Worm (Caenorhabditis elegans) whole organism, mixed stage, embryonic: ENCODE results near the gene T01H3.2.

Source experiments
- M03D4.4 ChIP-seq: sonication (generic microtip); optimal IDR thresholded peaks from 2 replicates; lab custom pipeline; 2017; ENCODE audit warnings: mild to moderate bottlenecking, missing genetic modification characterization, missing compliant biosample characterization
- bed-3 ChIP-seq: fragments of 200-800 bp; sonication (Bioruptor generic); optimal IDR thresholded peaks from 3 replicates; lab custom pipeline; 2018; ENCODE audit warnings: mild to moderate bottlenecking, missing genetic modification characterization, moderate library complexity, missing compliant biosample characterization
- blmp-1 ChIP-seq: fragments of 150-350 bp; optimal IDR thresholded peaks from 2 replicates; lab custom pipeline; 2014; ENCODE audit warnings: missing biosample characterization, missing genetic modification characterization
- ceh-39 ChIP-seq: fragments of 150-350 bp; optimal IDR thresholded peaks from 2 replicates; lab custom pipeline; 2014; ENCODE audit warnings: missing biosample characterization, missing genetic modification characterization
- ceh-43 ChIP-seq: fragments of 200-800 bp; sonication (Bioruptor generic); optimal IDR thresholded peaks from 2 replicates; lab custom pipeline; 2018; ENCODE audit warnings: mild to moderate bottlenecking, missing genetic modification characterization, moderate library complexity, missing compliant biosample characterization
- ceh-83 ChIP-seq: fragments of 200-800 bp; sonication (Bioruptor generic); optimal IDR thresholded peaks from 2 replicates; lab custom pipeline; 2018; ENCODE audit warnings: mild to moderate bottlenecking, missing genetic modification characterization, missing compliant biosample characterization
- ces-1 ChIP-seq: fragments of 150-350 bp; optimal IDR thresholded peaks from 2 replicates; lab custom pipeline; 2014; ENCODE audit warnings: missing biosample characterization, missing genetic modification reagents, missing genetic modification characterization
- drap-1 ChIP-seq: fragments of 200-800 bp; sonication (Bioruptor generic); optimal IDR thresholded peaks from 3 replicates; lab custom pipeline; 2018; ENCODE audit warnings: mild to moderate bottlenecking, missing genetic modification characterization, missing compliant biosample characterization
- elt-1 ChIP-seq: sonication (generic microtip); optimal IDR thresholded peaks from 2 replicates; lab custom pipeline; 2017; ENCODE audit warnings: missing genetic modification characterization, mild to moderate bottlenecking, missing compliant biosample characterization, antibody characterized with exemption, moderate library complexity, borderline replicate concordance; ENCODE audit not compliant: insufficient read depth
- elt-3 ChIP-seq: fragments of 150-350 bp; optimal IDR thresholded peaks from 2 replicates; lab custom pipeline; 2014; ENCODE audit warnings: missing biosample characterization, missing genetic modification characterization
- flh-1 ChIP-seq: fragments of 200-800 bp; sonication (Bioruptor generic); optimal IDR thresholded peaks from 2 replicates; lab custom pipeline; 2018; ENCODE audit warnings: mild to moderate bottlenecking, missing genetic modification characterization, moderate library complexity, missing compliant biosample characterization
- ham-2 ChIP-seq: fragments of 200-800 bp; sonication (Bioruptor generic); optimal IDR thresholded peaks from 2 replicates; lab custom pipeline; 2018; ENCODE audit warnings: mild to moderate bottlenecking, missing genetic modification characterization, missing compliant biosample characterization
- hlh-1 ChIP-seq: fragments of 150-350 bp; optimal IDR thresholded peaks from 2 replicates; lab custom pipeline; 2014; ENCODE audit warnings: missing biosample characterization, missing genetic modification reagents, missing genetic modification characterization
- lin-13 ChIP-seq: fragments of 150-350 bp; optimal IDR thresholded peaks from 2 replicates; lab custom pipeline; 2014; ENCODE audit warnings: missing biosample characterization, missing genetic modification characterization
- lin-32 ChIP-seq: fragments of 200-800 bp; sonication (Bioruptor generic); optimal IDR thresholded peaks from 2 replicates; lab custom pipeline; 2018; ENCODE audit warnings: mild to moderate bottlenecking, missing genetic modification characterization, missing compliant biosample characterization
- lsy-2 ChIP-seq: fragments of 150-350 bp; optimal IDR thresholded peaks from 2 replicates; lab custom pipeline; 2014; ENCODE audit warnings: missing biosample characterization, missing genetic modification characterization
- mab-5 ChIP-seq: fragments of 150-350 bp; optimal IDR thresholded peaks from 2 replicates; lab custom pipeline; 2014; ENCODE audit warnings: missing biosample characterization, missing genetic modification characterization
- mep-1 ChIP-seq: fragments of 150-350 bp; optimal IDR thresholded peaks from 2 replicates; lab custom pipeline; 2017; ENCODE audit warnings: missing biosample characterization, missing genetic modification reagents, missing genetic modification characterization, inconsistent platforms
- mls-2 ChIP-seq: sonication (generic microtip); optimal IDR thresholded peaks from 2 replicates; lab custom pipeline; 2016; ENCODE audit warnings: mild to moderate bottlenecking, missing genetic modification characterization, moderate library complexity, missing compliant biosample characterization
- nhr-12 ChIP-seq: fragments of 150-350 bp; optimal IDR thresholded peaks from 2 replicates; lab custom pipeline; 2014; ENCODE audit warnings: missing biosample characterization, missing genetic modification characterization
- nhr-2 ChIP-seq: fragments of 150-350 bp; optimal IDR thresholded peaks from 2 replicates; lab custom pipeline; 2014; ENCODE audit warnings: missing biosample characterization, missing genetic modification characterization
- nhr-237 ChIP-seq: fragments of 150-350 bp; optimal IDR thresholded peaks from 2 replicates; lab custom pipeline; 2014; ENCODE audit warnings: missing biosample characterization, missing genetic modification characterization
- nhr-76 ChIP-seq: sonication (generic microtip); optimal IDR thresholded peaks from 2 replicates; lab custom pipeline; 2017; ENCODE audit warnings: missing biosample characterization, missing genetic modification characterization
- pha-4 ChIP-seq: fragments of 150-350 bp; optimal IDR thresholded peaks from 2 replicates; lab custom pipeline; 2018; ENCODE audit warnings: missing biosample characterization, missing genetic modification reagents, missing genetic modification characterization
- sem-2 ChIP-seq: fragments of 200-800 bp; sonication (Bioruptor generic); optimal IDR thresholded peaks from 2 replicates; lab custom pipeline; 2018; ENCODE audit warnings: mild to moderate bottlenecking, missing genetic modification characterization, missing compliant biosample characterization
- snpc-4 ChIP-seq: fragments of 150-350 bp; optimal IDR thresholded peaks from 2 replicates; lab custom pipeline; 2014; ENCODE audit warnings: missing biosample characterization, missing genetic modification characterization
- sptf-1 ChIP-seq: sonication (generic microtip); optimal IDR thresholded peaks from 2 replicates; lab custom pipeline; 2017; ENCODE audit warnings: mild to moderate bottlenecking, missing genetic modification characterization, moderate library complexity, missing compliant biosample characterization
- unc-120 ChIP-seq: sonication (generic microtip); optimal IDR thresholded peaks from 2 replicates; lab custom pipeline; 2017; ENCODE audit warnings: missing genetic modification characterization, missing compliant biosample characterization; ENCODE audit not compliant: poor library complexity, severe bottlenecking
- unc-62 ChIP-seq: fragments of 150-350 bp; optimal IDR thresholded peaks from 2 replicates; lab custom pipeline; 2014; ENCODE audit warnings: missing biosample characterization, missing genetic modification reagents, missing genetic modification characterization
- zip-8 ChIP-seq: fragments of 150-350 bp; optimal IDR thresholded peaks from 2 replicates; lab custom pipeline; 2014; ENCODE audit warnings: missing biosample characterization, missing genetic modification characterization
- ztf-11 ChIP-seq: fragments of 150-350 bp; optimal IDR thresholded peaks from 2 replicates; lab custom pipeline; 2014; ENCODE audit warnings: missing biosample characterization, missing genetic modification characterization

The T01H3.2 gene

ce11 chrII:7845571-7846236, 32.1 kb downstream of the T01H3.2 start, which contains the start of gene T09A5.4:
T09A5.4 (plus strand) TSS chrII:7846186.
- TF ChIP-seq nhr-76 (no peak), nhr-12 (tag; lab: Kevin White, UChicago) (no peak), flh-1 (GFP tag; lab: Kevin White, UChicago) (no peak), lin-13 (tag; lab: Kevin White, UChicago) (no peak), hlh-1 (tag; lab: Kevin White, UChicago) (no peak), M03D4.4 (no peak), mab-5 (no peak), pha-4 (tag; lab: Kevin White, UChicago) (no peak), sem-2 (no peak), lsy-2 (no peak), unc-120 (tag; lab: Kevin White, UChicago) (no peak), drap-1 (GFP tag; lab: Kevin White, UChicago) (no peak), ceh-83 (GFP tag; lab: Kevin White, UChicago) (no peak), bed-3 (GFP tag; lab: Kevin White, UChicago) (no peak), ces-1 (no peak), snpc-4 (tag; lab: Kevin White, UChicago) (no peak)

- TF ChIP-seq nhr-76 (no peak), zip-8 (no peak), unc-62 (GFP tag; lab: Kevin White, UChicago) (no peak), elt-1 (tag; lab: Kevin White, UChicago) (no peak), ceh-39 (tag; lab: Kevin White, UChicago) (no peak), sptf-1 (tag; lab: Kevin White, UChicago) (no peak), lin-13 (tag; lab: Kevin White, UChicago) (no peak), unc-120 (tag; lab: Kevin White, UChicago) (no peak), M03D4.4 (no peak), lin-32 (GFP tag; lab: Kevin White, UChicago) (no peak), ces-1 (no peak), ham-2 (no peak), nhr-237 (tag; lab: Kevin White, UChicago) (no peak)
Observed at ce11 chrII:7842053-7842452, 35.7 kb downstream of the T01H3.2 start, which contains the start of gene klp-3. klp-3 (plus strand) TSS chrII:7842353.

- peak; percentile 55 for TF ChIP-seq blmp-1 (tag; lab: Kevin White, UChicago)
- peak; percentile 7 for TF ChIP-seq mls-2 (tag; lab: Kevin White, UChicago)
- TF ChIP-seq bed-3 (GFP tag; lab: Kevin White, UChicago), result no peak
Observed at ce11 chrII:7839703-7840102, 38.1 kb downstream of the T01H3.2 start.

- TF ChIP-seq nhr-237 (tag; lab: Kevin White, UChicago), result no peak
- no peak for TF ChIP-seq snpc-4 (tag; lab: Kevin White, UChicago)
- TF ChIP-seq zip-8, result no peak
- TF ChIP-seq mep-1 (tag; lab: Kevin White, UChicago), result peak; percentile 17
- TF ChIP-seq flh-1 (GFP tag; lab: Kevin White, UChicago), result no peak
- TF ChIP-seq ceh-43, result no peak
- TF ChIP-seq ztf-11 (tag; lab: Kevin White, UChicago), result no peak
- TF ChIP-seq pha-4 (tag; lab: Kevin White, UChicago), result no peak
- peak; percentile 58 for TF ChIP-seq ces-1
- TF ChIP-seq M03D4.4, result no peak
- TF ChIP-seq unc-120 (tag; lab: Kevin White, UChicago), result peak; percentile 40
- TF ChIP-seq unc-62 (GFP tag; lab: Kevin White, UChicago), result no peak
- TF ChIP-seq bed-3 (GFP tag; lab: Kevin White, UChicago), result no peak
- TF ChIP-seq elt-1 (tag; lab: Kevin White, UChicago), result no peak
- no peak for TF ChIP-seq sem-2
- TF ChIP-seq nhr-2 (tag; lab: Kevin White, UChicago), result no peak
- no peak for TF ChIP-seq elt-3 (tag; lab: Kevin White, UChicago)
- no peak for TF ChIP-seq drap-1 (GFP tag; lab: Kevin White, UChicago)
- no peak for TF ChIP-seq ham-2
- no peak for TF ChIP-seq nhr-12 (tag; lab: Kevin White, UChicago)
- no peak for TF ChIP-seq lsy-2
Observed at ce11 chrII:7838661-7839060, 39.1 kb downstream of the T01H3.2 start.
